Worm (Caenorhabditis elegans): ENCODE data around the gene epg-6.
A peak's percentile ranks its signal among the peaks of the same experiment; 100 is the strongest.

epg-6 gene

DNA sequence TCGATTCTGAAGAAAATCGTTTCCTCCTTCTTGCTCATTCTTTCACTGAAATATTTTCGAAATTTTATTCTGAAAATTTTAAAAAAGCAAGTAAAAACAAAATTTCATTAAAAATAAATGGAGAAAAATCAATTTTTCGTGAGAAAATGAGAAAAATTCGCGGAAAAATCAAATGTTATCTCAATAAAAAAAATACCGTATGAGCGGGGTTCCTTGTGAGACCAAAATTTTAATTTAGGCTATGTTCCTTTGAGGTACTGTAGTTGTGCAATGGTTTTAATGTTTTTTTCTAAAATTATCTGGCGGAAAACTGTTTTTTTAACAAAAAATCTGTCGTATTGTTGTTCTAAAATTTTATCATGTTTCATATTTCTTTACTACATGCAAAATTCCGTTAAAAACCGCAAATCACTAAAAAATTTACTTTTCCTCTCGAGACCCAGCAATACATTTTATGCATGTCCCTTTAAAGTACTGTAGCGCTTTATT is at the start of gene epg-6 (continued):
- no peak for TF ChIP-seq mel-28 (tag; optimal IDR thresholded peaks at IDR 0.05; ENCODE audit: borderline replicate concordance)
- no peak for TF ChIP-seq F55B11.4 (tag; optimal IDR thresholded peaks at IDR 0.05; ENCODE audit: borderline replicate concordance, insufficient read depth)
- TF ChIP-seq egl-44 (GFP tag; IDR thresholded peaks at IDR 0.05) = no peak
- peak; percentile 17 for TF ChIP-seq snpc-1.1 (tag; optimal IDR thresholded peaks at IDR 0.05; ENCODE audit: insufficient read depth)
- TF ChIP-seq ztf-3 (GFP tag; optimal IDR thresholded peaks at IDR 0.05) = no peak
- no peak for TF ChIP-seq sptf-2 (GFP tag; optimal IDR thresholded peaks at IDR 0.05)
- no peak for TF ChIP-seq ztf-26 (tag; optimal IDR thresholded peaks at IDR 0.05)
- TF ChIP-seq athp-1 (tag; optimal IDR thresholded peaks at IDR 0.05) = no peak
- peak; percentile 21; the same call in 1 of the 2 replicates for TF ChIP-seq hmg-1.2 (GFP tag; IDR thresholded peaks at IDR 0.05)
- TF ChIP-seq lsy-27 (tag; optimal IDR thresholded peaks at IDR 0.05; ENCODE audit: borderline replicate concordance, insufficient read depth) = no peak
- TF ChIP-seq lir-1 (GFP tag; conservative IDR thresholded peaks at IDR 0.05) = no peak
- TF ChIP-seq bed-2 (GFP tag; IDR thresholded peaks at IDR 0.05) = no peak
- no peak for TF ChIP-seq pha-4 (tag; optimal IDR thresholded peaks at IDR 0.05)
- TF ChIP-seq B0336.3 (GFP tag; IDR thresholded peaks at IDR 0.05) = no peak
- TF ChIP-seq madf-6 (GFP tag; IDR thresholded peaks at IDR 0.05) = peak; percentile 93
- TF ChIP-seq hlh-12 (tag; optimal IDR thresholded peaks at IDR 0.05) = no peak
- TF ChIP-seq egrh-3 (GFP tag; IDR thresholded peaks at IDR 0.05) = no peak
- no peak for TF ChIP-seq hrde-1 (tag; optimal IDR thresholded peaks at IDR 0.05; ENCODE audit: borderline replicate concordance)
- TF ChIP-seq nfyb-1 (GFP tag; IDR thresholded peaks at IDR 0.05) = no peak
- TF ChIP-seq akir-1 (GFP tag; optimal IDR thresholded peaks at IDR 0.05) = no peak
- TF ChIP-seq gei-17 (GFP tag; optimal IDR thresholded peaks at IDR 0.05) = no peak
- TF ChIP-seq hlh-26 (GFP tag; conservative IDR thresholded peaks at IDR 0.05) = no peak
- TF ChIP-seq lin-54 (GFP tag; optimal IDR thresholded peaks at IDR 0.05) = peak; percentile 54
- TF ChIP-seq ceh-79 (tag; optimal IDR thresholded peaks at IDR 0.05) = no peak
- no peak for TF ChIP-seq rec-8 (tag; optimal IDR thresholded peaks at IDR 0.05)
- TF ChIP-seq nhr-27 (tag; optimal IDR thresholded peaks at IDR 0.05) = no peak
- no peak for TF ChIP-seq madf-3 (GFP tag; IDR thresholded peaks at IDR 0.05)
- TF ChIP-seq B0019.2 (GFP tag; conservative IDR thresholded peaks at IDR 0.05) = no peak
- TF ChIP-seq K11D2.4 (GFP tag; IDR thresholded peaks at IDR 0.05) = no peak
- TF ChIP-seq attf-5 (GFP tag; optimal IDR thresholded peaks at IDR 0.05) = no peak
- TF ChIP-seq lin-40 (tag; optimal IDR thresholded peaks at IDR 0.05) = no peak
- TF ChIP-seq C06A6.2 (GFP tag; conservative IDR thresholded peaks at IDR 0.05) = no peak
- 0 out of 2 replicates have a peak, but pooled peaks have one; percentile 28 for TF ChIP-seq hsf-1 (GFP tag; IDR thresholded peaks at IDR 0.05)
- no peak for TF ChIP-seq T26A5.8 (tag; optimal IDR thresholded peaks at IDR 0.05)
- TF ChIP-seq ceh-100 (GFP tag; IDR thresholded peaks at IDR 0.05) = no peak
- no peak for TF ChIP-seq Y67H2A.10 (GFP tag; conservative IDR thresholded peaks at IDR 0.05)
- TF ChIP-seq ama-1 (optimal IDR thresholded peaks at IDR 0.05) = no peak
- no peak for TF ChIP-seq ama-1 (GFP tag; optimal IDR thresholded peaks at IDR 0.05)
- TF ChIP-seq Y53F4B.3 (GFP tag; IDR thresholded peaks at IDR 0.05) = no peak
- no peak for TF ChIP-seq sea-2 (GFP tag; IDR thresholded peaks at IDR 0.05)
- no peak for TF ChIP-seq ets-4 (GFP tag; optimal IDR thresholded peaks at IDR 0.05)
- no peak for TF ChIP-seq die-1 (tag; optimal IDR thresholded peaks at IDR 0.05)
- peak; percentile 82 for TF ChIP-seq madf-8 (GFP tag; conservative IDR thresholded peaks at IDR 0.05)
- no peak for TF ChIP-seq unc-62 (GFP tag; optimal IDR thresholded peaks at IDR 0.05)
- TF ChIP-seq snpc-4 (GFP tag; optimal IDR thresholded peaks at IDR 0.05) = no peak
- peak in 1 of 4 experiments; percentile 0 for TF ChIP-seq snpc-4 (tag; optimal IDR thresholded peaks at IDR 0.05)
- TF ChIP-seq ztf-25 (GFP tag; IDR thresholded peaks at IDR 0.05) = no peak
- TF ChIP-seq let-526 (GFP tag; IDR thresholded peaks at IDR 0.05) = no peak
- no peak for TF ChIP-seq aptf-3 (GFP tag; IDR thresholded peaks at IDR 0.05)
